Worm (Caenorhabditis elegans) whole organism, midembryonic: ENCODE data around the gene gst-29.

Experiments used
- T22C8.4 ChIP-seq: fragments of 200-800 bp; sonication (Bioruptor generic); IDR thresholded peaks from 2 replicates; pipeline ENCODE4 v1.3.6; 2022; ENCODE audit warnings: missing genetic modification characterization, missing compliant biosample characterization
- klf-2 ChIP-seq: fragments of 200-800 bp; sonication (Bioruptor generic); conservative IDR thresholded peaks from 2 replicates; pipeline ENCODE4 v1.3.6; 2022; ENCODE audit warnings: missing genetic modification reagents, missing genetic modification characterization, missing compliant biosample characterization
- tab-1 ChIP-seq: fragments of 200-800 bp; sonication (Bioruptor generic); IDR thresholded peaks from 2 replicates; pipeline ENCODE4 v1.3.6; 2022; ENCODE audit warnings: missing genetic modification characterization, missing compliant biosample characterization

DNA sequence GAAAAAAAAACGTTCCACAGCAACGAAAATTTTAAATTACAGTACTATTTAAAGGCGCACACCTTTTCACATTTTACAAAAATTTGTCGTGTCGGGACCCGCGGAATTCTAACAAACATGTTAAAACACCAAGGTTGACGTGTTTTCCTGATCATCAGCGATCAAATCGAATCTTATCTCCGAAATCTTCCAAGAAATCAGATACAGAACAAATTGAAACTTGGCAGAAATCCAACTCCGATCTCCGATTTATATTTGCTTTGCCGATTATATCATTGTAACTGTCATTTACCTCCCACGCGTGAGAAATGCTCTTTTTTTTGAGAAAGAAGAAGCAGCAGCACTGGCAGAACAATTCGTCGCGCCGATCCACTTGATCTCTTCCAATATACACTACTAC is 44.1 kb upstream of the gst-29 start:
- TF ChIP-seq tab-1 (no peak), T22C8.4 (GFP tag; lab: Robert Waterston, UW) (no peak), klf-2 (GFP tag; lab: Robert Waterston, UW) (no peak)
